Fruit fly (Drosophila melanogaster) whole organism, adult: Measurements from ENCODE around the gene CG7924.

Source experiments
- CG11617 ChIP-seq: fragments of 200-800 bp; sonication (Bioruptor generic); optimal IDR thresholded peaks from 2 replicates; lab custom pipeline; 2017; ENCODE audit warnings: mild to moderate bottlenecking, missing biosample characterization, missing genetic modification reagents, missing genetic modification characterization
- CG33017 ChIP-seq: fragments of 200-800 bp; sonication (Bioruptor generic); optimal IDR thresholded peaks from 2 replicates; lab custom pipeline; 2018; ENCODE audit warnings: missing biosample characterization, mild to moderate bottlenecking, missing genetic modification characterization, moderate library complexity
- CG7045 ChIP-seq: fragments of 200-800 bp; sonication (Bioruptor generic); optimal IDR thresholded peaks from 2 replicates; lab custom pipeline; 2017; ENCODE audit warnings: missing biosample characterization, mild to moderate bottlenecking, missing genetic modification characterization
- Clk ChIP-seq: fragments of 200-800 bp; sonication (Bioruptor generic); optimal IDR thresholded peaks from 2 replicates; lab custom pipeline; 2017; ENCODE audit warnings: missing biosample characterization, missing genetic modification characterization
- cic ChIP-seq: fragments of 200-800 bp; sonication (Bioruptor generic); optimal IDR thresholded peaks from 2 replicates; lab custom pipeline; 2017; ENCODE audit warnings: missing biosample characterization, mild to moderate bottlenecking, missing genetic modification characterization, moderate library complexity
- cnc ChIP-seq, 2 experiments: fragments of >200 bp; optimal IDR thresholded peaks; 2 replicates each; lab custom pipeline; 2017
- kay ChIP-seq: fragments of 200-800 bp; sonication (Bioruptor generic); peaks from one replicate; lab custom pipeline; 2016; ENCODE audit warnings: missing biosample characterization, missing genetic modification characterization, borderline replicate concordance
- tj ChIP-seq: fragments of 200-800 bp; sonication (Bioruptor generic); optimal IDR thresholded peaks from 3 replicates; lab custom pipeline; 2017; ENCODE audit warnings: missing biosample characterization, mild to moderate bottlenecking, missing genetic modification characterization, moderate library complexity

DNA sequence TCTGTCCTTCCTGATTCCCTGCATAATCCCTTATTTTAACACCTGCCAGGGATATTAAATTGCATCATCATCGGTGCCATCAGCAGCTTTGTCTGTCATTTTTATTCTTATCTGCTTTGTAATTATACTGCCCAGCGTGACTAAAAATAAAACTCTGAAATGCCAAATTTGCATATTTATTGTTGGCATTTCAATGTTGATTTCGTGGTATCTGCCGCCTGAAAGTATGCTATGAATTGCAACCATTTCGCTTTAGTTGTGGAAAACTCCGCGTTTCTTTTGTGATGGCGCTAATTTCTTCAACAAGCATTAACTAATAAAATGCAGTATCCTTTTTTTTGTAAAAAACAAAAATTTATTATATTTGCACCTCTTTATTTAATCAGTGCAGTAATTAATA is 2.6 kb downstream of the CG7924 start, which contains the start of gene CG34244:
- TF ChIP-seq CG11617: no peak
- TF ChIP-seq cic (GFP tag; lab: Kevin White, UChicago): no peak
- no peak for TF ChIP-seq CG33017 (tag; lab: Kevin White, UChicago)
- TF ChIP-seq cnc (optimal IDR thresholded peaks at IDR 0.05; lab: Kevin White, UChicago): no peak
- no peak for TF ChIP-seq Clk (GFP tag; lab: Kevin White, UChicago)
- TF ChIP-seq tj: peak; percentile 71
- TF ChIP-seq CG7045 (GFP tag; lab: Kevin White, UChicago): no peak
- TF ChIP-seq kay (GFP tag; lab: Kevin White, UChicago): no peak
